Worm (Caenorhabditis elegans) whole organism, L4 larva: ENCODE measurements around the gene ZK546.4.

Experiments
- D1046.2 ChIP-seq: fragments of 200-800 bp; sonication (Bioruptor generic); IDR thresholded peaks from 2 replicates; pipeline ENCODE4 v1.3.6; 2022; ENCODE audit warnings: missing genetic modification characterization, missing compliant biosample characterization
- F10B5.3 ChIP-seq: sonication (generic microtip); optimal IDR thresholded peaks from 2 replicates; lab custom pipeline; 2016; ENCODE audit warnings: mild to moderate bottlenecking, missing genetic modification characterization, missing compliant biosample characterization
- F44E2.7 ChIP-seq: fragments of 200-800 bp; sonication (Bioruptor generic); IDR thresholded peaks from 2 replicates; pipeline ENCODE4 v2.1.2; 2022; ENCODE audit warnings: missing genetic modification characterization, missing compliant biosample characterization
- T26A8.4 ChIP-seq: fragments of 200-800 bp; sonication (Bioruptor generic); IDR thresholded peaks from 2 replicates; pipeline ENCODE4 v1.3.6; 2022; ENCODE audit warnings: missing genetic modification characterization, missing compliant biosample characterization
- Y105C5A.15 ChIP-seq: fragments of 200-800 bp; sonication (Bioruptor generic); IDR thresholded peaks from 2 replicates; pipeline ENCODE4 v1.3.6; 2022; ENCODE audit warnings: missing genetic modification characterization, missing compliant biosample characterization
- Y48G9A.11 ChIP-seq: fragments of 200-800 bp; sonication (Bioruptor generic); IDR thresholded peaks from 2 replicates; pipeline ENCODE4 v1.3.6; 2022; ENCODE audit warnings: missing genetic modification reagents, missing genetic modification characterization, missing compliant biosample characterization
- ZK337.2 ChIP-seq: fragments of 200-800 bp; sonication (Bioruptor generic); IDR thresholded peaks from 2 replicates; pipeline ENCODE4 v1.3.6; 2022; ENCODE audit warnings: missing genetic modification reagents, missing genetic modification characterization, missing compliant biosample characterization
- ZK546.5 ChIP-seq, 2 experiments: sonication (generic microtip); optimal IDR thresholded peaks; 2 replicates each; lab custom pipeline; 2017; ENCODE audit warnings: missing biosample characterization in 2 of 2, missing genetic modification characterization in 2 of 2
- aha-1 ChIP-seq: fragments of 150-350 bp; peaks from one replicate; lab custom pipeline; 2014; ENCODE audit warnings: missing biosample characterization, missing genetic modification characterization
- ama-1 ChIP-seq: fragments of 150-350 bp; optimal IDR thresholded peaks from 2 replicates; lab custom pipeline; 2014; ENCODE audit warnings: inconsistent platforms, mixed read lengths
- ceh-62 ChIP-seq: sonication (generic microtip); optimal IDR thresholded peaks from 2 replicates; lab custom pipeline; 2017; ENCODE audit warnings: missing biosample characterization, missing genetic modification characterization
- ceh-82 ChIP-seq: sonication (generic microtip); optimal IDR thresholded peaks from 2 replicates; lab custom pipeline; 2017; ENCODE audit warnings: missing biosample characterization, missing genetic modification characterization
- ces-1 ChIP-seq: fragments of 150-350 bp; sonication (generic microtip); optimal IDR thresholded peaks from 4 replicates; lab custom pipeline; 2014; ENCODE audit warnings: missing biosample characterization, missing genetic modification reagents, missing genetic modification characterization
- daf-19 ChIP-seq: fragments of 200-800 bp; sonication (Bioruptor generic); conservative IDR thresholded peaks from 2 replicates; pipeline ENCODE4 v1.3.6; 2022; ENCODE audit warnings: missing genetic modification characterization, missing compliant biosample characterization
- daf-8 ChIP-seq: fragments of 200-800 bp; sonication (Bioruptor generic); IDR thresholded peaks from 2 replicates; pipeline ENCODE4 v1.3.6; 2022; ENCODE audit warnings: missing genetic modification characterization, missing compliant biosample characterization
- dpl-1 ChIP-seq: fragments of 150-350 bp; optimal IDR thresholded peaks from 2 replicates; lab custom pipeline; 2014; ENCODE audit warnings: missing biosample characterization, missing genetic modification reagents, missing genetic modification characterization
- duxl-1 ChIP-seq: sonication (generic microtip); optimal IDR thresholded peaks from 2 replicates; lab custom pipeline; 2016; ENCODE audit warnings: mild to moderate bottlenecking, missing genetic modification characterization, moderate library complexity, missing compliant biosample characterization; ENCODE audit not compliant: poor library complexity
- egl-27 ChIP-seq: sonication (generic microtip); optimal IDR thresholded peaks from 3 replicates; lab custom pipeline; 2017; ENCODE audit warnings: missing biosample characterization, missing genetic modification reagents, missing genetic modification characterization
- fkh-10 ChIP-seq: fragments of 150-350 bp; optimal IDR thresholded peaks from 2 replicates; lab custom pipeline; 2014; ENCODE audit warnings: missing biosample characterization, missing genetic modification reagents, missing genetic modification characterization
- hif-1 ChIP-seq, 2 experiments: sonication (generic microtip); optimal IDR thresholded peaks; 2 replicates each; lab custom pipeline; 2016 to 2017; ENCODE audit warnings: missing compliant biosample characterization in 2 of 2, missing genetic modification characterization in 2 of 2, missing genetic modification reagents in 2 of 2, missing genotype in 2 of 2, mild to moderate bottlenecking in 1 of 2
- hlh-11 ChIP-seq: fragments of 200-800 bp; sonication (Bioruptor generic); optimal IDR thresholded peaks from 2 replicates; lab custom pipeline; 2018; ENCODE audit warnings: mild to moderate bottlenecking, missing genetic modification characterization, missing compliant biosample characterization
- hlh-30 ChIP-seq: sonication (generic microtip); optimal IDR thresholded peaks from 2 replicates; lab custom pipeline; 2017; ENCODE audit warnings: antibody characterized with exemption, mild to moderate bottlenecking, missing genetic modification characterization, missing compliant biosample characterization; ENCODE audit not compliant: insufficient read depth
- jun-1 ChIP-seq: fragments of 150-350 bp; optimal IDR thresholded peaks from 2 replicates; lab custom pipeline; 2014; ENCODE audit warnings: missing biosample characterization, missing genetic modification reagents, missing genetic modification characterization
- lin-13 ChIP-seq: fragments of 150-350 bp; optimal IDR thresholded peaks from 2 replicates; lab custom pipeline; 2014; ENCODE audit warnings: missing biosample characterization, missing genetic modification reagents, missing genetic modification characterization
- lin-38 ChIP-seq: fragments of 200-800 bp; sonication (Bioruptor generic); IDR thresholded peaks from 2 replicates; pipeline ENCODE4 v1.3.6; 2022; ENCODE audit warnings: missing genetic modification reagents, missing genetic modification characterization, missing compliant biosample characterization
- lin-39 ChIP-seq: fragments of 150-350 bp; optimal IDR thresholded peaks from 2 replicates; lab custom pipeline; 2014; ENCODE audit warnings: missing biosample characterization, missing genetic modification reagents, missing genetic modification characterization
- lir-3 ChIP-seq: sonication (generic microtip); optimal IDR thresholded peaks from 2 replicates; lab custom pipeline; 2016; ENCODE audit warnings: mild to moderate bottlenecking, missing genetic modification characterization, missing compliant biosample characterization
- lsy-2 ChIP-seq, 2 experiments: fragments of 150-350 bp in 1 of 2; sonication (generic microtip) in 1 of 2; optimal IDR thresholded peaks; 2 replicates each; lab custom pipeline; 2014 to 2017; ENCODE audit warnings: missing biosample characterization in 2 of 2, missing genetic modification characterization in 2 of 2
- madf-5 ChIP-seq, 2 experiments: fragments of 200-800 bp; sonication (Bioruptor generic); IDR thresholded peaks; 2 replicates each; pipeline ENCODE4 v1.3.6; 2022; ENCODE audit warnings: missing compliant biosample characterization in 2 of 2, missing genetic modification characterization in 2 of 2
- mes-2 ChIP-seq: sonication (generic microtip); optimal IDR thresholded peaks from 2 replicates; lab custom pipeline; 2016; ENCODE audit warnings: missing genotype, mild to moderate bottlenecking, missing genetic modification characterization, missing compliant biosample characterization; ENCODE audit not compliant: poor library complexity, severe bottlenecking
- mxl-3 ChIP-seq: fragments of 200-800 bp; sonication (Bioruptor generic); optimal IDR thresholded peaks from 2 replicates; lab custom pipeline; 2018; ENCODE audit warnings: mild to moderate bottlenecking, missing genetic modification characterization, missing compliant biosample characterization
- nhr-11 ChIP-seq: fragments of 150-350 bp; optimal IDR thresholded peaks from 2 replicates; lab custom pipeline; 2014; ENCODE audit warnings: missing biosample characterization, missing genetic modification characterization
- nhr-111 ChIP-seq: fragments of 200-800 bp; sonication (Bioruptor generic); optimal IDR thresholded peaks from 2 replicates; lab custom pipeline; 2018; ENCODE audit warnings: mild to moderate bottlenecking, missing genetic modification characterization, missing compliant biosample characterization
- nhr-28 ChIP-seq: fragments of 150-350 bp; optimal IDR thresholded peaks from 2 replicates; lab custom pipeline; 2014; ENCODE audit warnings: missing biosample characterization, missing genetic modification characterization
- nhr-41 ChIP-seq: fragments of 200-800 bp; sonication (Bioruptor generic); IDR thresholded peaks from 2 replicates; pipeline ENCODE4 v1.3.6; 2022; ENCODE audit warnings: missing genetic modification reagents, missing genetic modification characterization, missing compliant biosample characterization
- nhr-42 ChIP-seq: fragments of 200-800 bp; sonication (Bioruptor generic); IDR thresholded peaks from 2 replicates; pipeline ENCODE4 v1.3.6; 2022; ENCODE audit warnings: missing genetic modification characterization, missing compliant biosample characterization
- nhr-6 ChIP-seq: fragments of 150-350 bp; optimal IDR thresholded peaks from 2 replicates; lab custom pipeline; 2014; ENCODE audit warnings: missing biosample characterization, missing genetic modification characterization
- nhr-77 ChIP-seq: fragments of 150-350 bp; optimal IDR thresholded peaks from 2 replicates; lab custom pipeline; 2014; ENCODE audit warnings: missing biosample characterization, missing genetic modification characterization
- php-3 ChIP-seq: fragments of 200-800 bp; sonication (Bioruptor generic); IDR thresholded peaks from 2 replicates; pipeline ENCODE4 v1.3.6; 2022; ENCODE audit warnings: missing genetic modification reagents, missing genetic modification characterization, missing compliant biosample characterization
- saeg-2 ChIP-seq: fragments of 200-800 bp; sonication (Bioruptor generic); IDR thresholded peaks from 2 replicates; pipeline ENCODE4 v1.3.6; 2022; ENCODE audit warnings: missing genetic modification reagents, missing genetic modification characterization, missing compliant biosample characterization
- set-16 ChIP-seq: fragments of 200-800 bp; sonication (Bioruptor generic); IDR thresholded peaks from 2 replicates; pipeline ENCODE4 v1.3.6; 2022; ENCODE audit warnings: missing genetic modification reagents, missing genetic modification characterization, missing compliant biosample characterization
- snpc-1.2 ChIP-seq: fragments of 200-800 bp; sonication (Bioruptor generic); IDR thresholded peaks from 2 replicates; pipeline ENCODE4 v1.3.6; 2022; ENCODE audit warnings: missing genetic modification reagents, missing genetic modification characterization, missing compliant biosample characterization
- spr-3 ChIP-seq: fragments of 200-800 bp; sonication (Bioruptor generic); optimal IDR thresholded peaks from 2 replicates; lab custom pipeline; 2018; ENCODE audit warnings: mild to moderate bottlenecking, missing genetic modification characterization, missing compliant biosample characterization
- unc-130 ChIP-seq: sonication (generic microtip); optimal IDR thresholded peaks from 2 replicates; lab custom pipeline; 2016; ENCODE audit warnings: missing genetic modification reagents, missing genetic modification characterization, missing compliant biosample characterization
- unc-62 ChIP-seq, 3 experiments: fragments of 150-350 bp in 1 of 3; sonication (generic microtip); optimal IDR thresholded peaks in 2 of 3; peaks in 1 of 3; 1 replicate in 1 of 3; 2 replicates in 2 of 3; lab custom pipeline; 2014 to 2017; ENCODE audit warnings: missing biosample characterization in 3 of 3, missing genetic modification characterization in 3 of 3, missing genetic modification reagents in 3 of 3, missing genotype in 1 of 3
- vab-7 ChIP-seq: fragments of 200-800 bp; sonication (Bioruptor generic); IDR thresholded peaks from 2 replicates; pipeline ENCODE4 v1.3.6; 2022; ENCODE audit warnings: missing genetic modification reagents, missing genetic modification characterization, missing compliant biosample characterization
- zfp-3 ChIP-seq: fragments of 200-800 bp; sonication (Bioruptor generic); conservative IDR thresholded peaks from 2 replicates; pipeline ENCODE4 v1.3.6; 2022; ENCODE audit warnings: missing genetic modification reagents, missing genetic modification characterization, missing compliant biosample characterization
- ztf-11 ChIP-seq: fragments of 150-350 bp; optimal IDR thresholded peaks from 2 replicates; lab custom pipeline; 2014; ENCODE audit warnings: missing biosample characterization, missing genetic modification characterization

Gene ZK546.4

DNA sequence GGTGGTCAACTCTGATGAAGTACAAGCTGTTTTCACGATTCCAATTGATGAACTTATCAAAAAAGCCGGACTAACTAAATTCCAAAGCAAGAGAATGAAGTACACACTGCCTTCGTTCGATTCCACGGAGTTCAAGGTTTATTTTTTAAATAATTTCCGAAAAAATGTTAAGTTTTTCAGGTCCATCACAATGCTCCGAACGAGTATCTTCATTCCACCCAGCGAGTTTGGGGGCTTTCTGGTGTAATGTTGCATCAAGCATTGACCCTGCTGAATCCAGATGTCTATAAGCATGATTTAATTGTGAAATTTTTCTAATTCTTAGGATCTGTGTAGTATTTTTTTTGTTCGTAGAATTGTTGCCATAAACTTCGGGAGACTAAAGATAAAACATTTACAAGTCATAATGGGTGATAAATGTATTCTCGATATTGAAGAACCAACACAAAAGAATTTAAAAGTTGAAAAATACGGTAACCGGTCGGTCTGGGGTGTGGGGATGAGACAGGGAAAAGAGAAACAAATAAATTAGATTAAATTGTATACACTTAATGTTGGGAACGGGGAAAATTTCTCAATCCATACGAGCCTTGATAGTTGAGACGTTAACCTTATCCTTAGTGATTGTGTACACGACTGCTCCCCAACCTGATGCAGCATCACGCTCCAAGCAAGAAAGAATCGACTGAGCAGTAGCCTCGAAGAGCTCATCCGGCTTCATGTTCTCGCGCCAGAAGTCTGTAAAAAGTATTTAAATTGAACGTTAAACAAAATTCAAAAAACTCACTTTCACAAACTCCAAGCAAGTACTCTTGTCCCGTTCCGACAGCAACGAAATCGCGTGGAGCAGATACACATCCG, 16.5 kb downstream of the ZK546.4 start:
- TF ChIP-seq ZK546.5 (tag; optimal IDR thresholded peaks at IDR 0.05; lab: Kevin White, UChicago), result no peak
- TF ChIP-seq nhr-111 (GFP tag; lab: Kevin White, UChicago), result no peak
- TF ChIP-seq vab-7 (GFP tag; lab: Robert Waterston, UW), result no peak
- TF ChIP-seq F44E2.7, result no peak
- TF ChIP-seq hlh-11 (tag; lab: Kevin White, UChicago), result no peak
- no peak for TF ChIP-seq jun-1 (tag; lab: Kevin White, UChicago)
- TF ChIP-seq aha-1 (tag; lab: Kevin White, UChicago), result peak; percentile 94
- no peak for TF ChIP-seq ztf-11 (tag; lab: Kevin White, UChicago)
- no peak for TF ChIP-seq F10B5.3 (tag; lab: Kevin White, UChicago)
- TF ChIP-seq set-16, result no peak
- no peak for TF ChIP-seq ceh-62 (tag; lab: Kevin White, UChicago)
- TF ChIP-seq nhr-6, result no peak
- TF ChIP-seq saeg-2 (GFP tag; lab: Robert Waterston, UW), result no peak
- TF ChIP-seq T26A8.4 (GFP tag; lab: Robert Waterston, UW), result no peak
- TF ChIP-seq ama-1 (lab: Kevin White, UChicago), result no peak
- no peak for TF ChIP-seq nhr-42 (GFP tag; lab: Robert Waterston, UW)
- no peak for TF ChIP-seq hif-1 (tag; optimal IDR thresholded peaks at IDR 0.05; lab: Kevin White, UChicago)
- TF ChIP-seq ceh-82 (tag; lab: Kevin White, UChicago), result no peak
- no peak for TF ChIP-seq ces-1
- no peak for TF ChIP-seq nhr-41 (GFP tag; lab: Robert Waterston, UW)
- TF ChIP-seq lir-3, result no peak
- no peak for TF ChIP-seq lsy-2 (tag; optimal IDR thresholded peaks at IDR 0.05; lab: Kevin White, UChicago)
- no peak for TF ChIP-seq spr-3 (GFP tag; lab: Kevin White, UChicago)
- peak; percentile 25; the same call in 1 of the 2 replicates for TF ChIP-seq snpc-1.2
- TF ChIP-seq zfp-3 (GFP tag; lab: Robert Waterston, UW), result no peak
- TF ChIP-seq php-3, result no peak
- TF ChIP-seq D1046.2, result no peak
- TF ChIP-seq lin-38 (GFP tag; lab: Robert Waterston, UW), result peak; percentile 54
- TF ChIP-seq ZK337.2, result no peak
- TF ChIP-seq hlh-30 (tag; lab: Kevin White, UChicago), result no peak
- TF ChIP-seq unc-62 (GFP tag; optimal IDR thresholded peaks at IDR 0.05 in 1 of 2; lab: Kevin White, UChicago), result peak in 1 of 2 experiments; percentile 62
- no peak for TF ChIP-seq unc-62 (tag; optimal IDR thresholded peaks at IDR 0.05; lab: Kevin White, UChicago)
- TF ChIP-seq fkh-10 (GFP tag; lab: Kevin White, UChicago), result no peak
- no peak for TF ChIP-seq egl-27
- TF ChIP-seq, all 104 proteins: peak for 4

DNA sequence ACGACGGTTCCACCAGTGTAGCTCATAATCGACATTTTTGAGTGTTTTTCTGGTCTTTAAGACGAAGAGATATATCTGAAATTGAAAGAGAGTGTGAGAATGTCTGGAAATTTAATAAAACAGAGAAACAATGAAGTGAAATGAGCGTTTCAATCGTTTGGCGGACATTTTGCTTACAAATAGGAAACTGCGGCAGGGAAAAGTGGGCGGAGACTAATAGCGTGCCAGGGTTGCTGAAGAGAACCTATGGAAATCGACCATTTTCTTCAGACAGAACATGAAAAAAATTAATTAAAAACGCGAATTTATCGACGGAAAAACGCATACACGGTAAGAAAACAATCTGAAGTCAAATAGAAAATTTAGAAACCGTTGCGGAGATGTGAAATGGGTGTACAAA, 17.5 kb downstream of the ZK546.4 start, which contains the start of gene pbs-3:
Gene pbs-3, minus strand, starts transcription at position 75 of the 400 bp plus-strand sequence.
- TF ChIP-seq madf-5 (GFP tag; IDR thresholded peaks at IDR 0.05; lab: Robert Waterston, UW) (0 out of 4 replicates have a peak, but pooled peaks of 1 of the 2 experiments have one; percentile 46), hlh-11 (tag; lab: Kevin White, UChicago) (peak; percentile 35), nhr-11 (tag; lab: Kevin White, UChicago) (peak; percentile 50), unc-62 (GFP tag; optimal IDR thresholded peaks at IDR 0.05 in 1 of 2; lab: Kevin White, UChicago) (peak in 1 of 2 experiments; percentile 82), unc-62 (tag; optimal IDR thresholded peaks at IDR 0.05; lab: Kevin White, UChicago) (no peak), dpl-1 (peak; percentile 67), duxl-1 (no peak), daf-19 (GFP tag; lab: Robert Waterston, UW) (no peak), lin-39 (no peak), unc-130 (GFP tag; lab: Kevin White, UChicago) (peak; percentile 83), F44E2.7 (no peak), mes-2 (tag; lab: Kevin White, UChicago) (peak; percentile 95), mxl-3 (peak; percentile 12), vab-7 (GFP tag; lab: Robert Waterston, UW) (peak; percentile 54; the same call in 1 of the 2 replicates), ceh-82 (tag; lab: Kevin White, UChicago) (no peak), hif-1 (tag; optimal IDR thresholded peaks at IDR 0.05; lab: Kevin White, UChicago) (peak in 1 of 2 experiments; percentile 68), nhr-77 (tag; lab: Kevin White, UChicago) (peak; percentile 73), Y105C5A.15 (no peak), nhr-28 (peak; percentile 62), ama-1 (lab: Kevin White, UChicago) (peak; percentile 66), nhr-6 (peak; percentile 82), daf-8 (GFP tag; lab: Robert Waterston, UW) (no peak), lin-38 (GFP tag; lab: Robert Waterston, UW) (peak; percentile 77), Y48G9A.11 (0 out of 2 replicates have a peak, but pooled peaks have one; percentile 19), lin-13 (GFP tag; lab: Kevin White, UChicago) (peak; percentile 58)
